Worm (Caenorhabditis elegans): ENCODE measurements around the gene unc-105.

unc-105 gene

DNA sequence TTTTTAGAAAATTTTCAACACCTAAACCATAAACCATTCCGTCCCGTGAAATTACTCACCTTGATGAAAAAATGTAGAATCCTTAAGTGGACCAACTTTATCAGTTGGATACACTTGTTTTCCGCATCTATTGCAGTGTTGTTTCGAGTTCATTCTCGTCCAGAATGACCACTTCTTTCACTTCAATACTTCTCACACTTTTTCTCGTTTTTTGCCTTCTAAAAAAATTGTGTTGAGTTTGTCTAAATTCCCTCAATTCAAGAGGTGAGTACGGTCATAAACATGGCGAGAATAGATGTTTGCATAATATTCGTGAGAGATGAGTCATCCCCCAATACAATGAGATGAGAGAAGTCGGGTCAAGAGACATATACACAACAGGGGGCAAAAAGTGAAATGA is 23.7 kb upstream of the unc-105 start, which contains the start of gene ltd-1:
TSS of gene ltd-1 (minus strand) at position 218 of the 400 bp plus-strand sequence.
- TF ChIP-seq ceh-45 (GFP tag; IDR thresholded peaks at IDR 0.05) = no peak
- no peak for TF ChIP-seq C38D4.7 (GFP tag; optimal IDR thresholded peaks at IDR 0.05)
- TF ChIP-seq ceh-31 (tag; optimal IDR thresholded peaks at IDR 0.05) = no peak

DNA sequence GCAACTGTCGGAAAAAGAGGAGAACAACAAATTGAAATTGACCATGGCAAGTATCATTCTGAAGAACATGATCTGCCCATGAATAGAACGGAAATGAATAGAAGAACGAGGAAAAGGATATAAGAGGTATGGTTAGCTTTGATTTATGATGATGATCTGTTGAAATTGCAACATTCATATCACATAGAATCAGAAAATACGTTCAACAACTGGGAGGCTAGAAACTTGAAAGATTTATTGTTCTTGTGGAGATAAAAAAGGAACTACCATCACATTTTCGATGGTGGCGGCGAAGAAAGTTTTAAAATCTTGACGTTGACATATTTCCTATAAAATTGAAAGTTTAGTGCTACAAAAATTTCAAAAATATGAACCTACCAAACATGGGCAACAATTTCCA is 23.0 kb upstream of the unc-105 start:
- TF ChIP-seq ttx-3 (tag; optimal IDR thresholded peaks at IDR 0.05) = no peak
- no peak for TF ChIP-seq ahr-1 (tag; optimal IDR thresholded peaks at IDR 0.05)
- TF ChIP-seq sox-2 (GFP tag; IDR thresholded peaks at IDR 0.05) = no peak
- TF ChIP-seq fkh-6 (tag; optimal IDR thresholded peaks at IDR 0.05) = no peak
- TF ChIP-seq sox-4 (tag; optimal IDR thresholded peaks at IDR 0.05) = no peak
- no peak for TF ChIP-seq zip-5 (tag; optimal IDR thresholded peaks at IDR 0.05)
- TF ChIP-seq ceh-34 (tag; optimal IDR thresholded peaks at IDR 0.05) = no peak
- no peak for TF ChIP-seq ceh-18 (tag; optimal IDR thresholded peaks at IDR 0.05)

DNA sequence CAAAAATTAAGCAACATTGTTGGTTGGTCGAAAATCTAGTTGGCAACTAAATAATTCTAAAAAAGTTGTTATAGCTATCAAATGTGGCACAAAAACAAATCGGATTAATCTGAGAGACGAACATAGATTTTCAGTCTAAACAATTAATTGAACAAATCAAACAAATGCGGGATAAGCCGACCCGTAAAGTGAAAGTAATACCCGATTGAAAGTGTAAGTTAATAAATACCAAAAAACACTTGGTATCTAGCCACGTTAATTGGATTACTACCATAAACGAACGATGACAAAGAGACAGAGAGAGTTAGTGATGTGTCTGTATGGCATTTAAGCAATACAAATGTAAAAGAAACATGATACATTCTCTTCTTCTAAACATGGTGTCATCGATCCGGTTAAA is 22.3 kb upstream of the unc-105 start:
- TF ChIP-seq pros-1 (tag; optimal IDR thresholded peaks at IDR 0.05) = no peak
- no peak for TF ChIP-seq hlh-30 (tag; optimal IDR thresholded peaks at IDR 0.05; ENCODE audit: insufficient read depth)
- TF ChIP-seq pax-1 (tag; optimal IDR thresholded peaks at IDR 0.05) = no peak
- TF ChIP-seq rnt-1 (tag; optimal IDR thresholded peaks at IDR 0.05) = no peak
- TF ChIP-seq pqm-1 (tag; optimal IDR thresholded peaks at IDR 0.05) = no peak
- TF ChIP-seq zip-5 (tag; optimal IDR thresholded peaks at IDR 0.05) = no peak
- no peak for TF ChIP-seq ref-2 (tag; optimal IDR thresholded peaks at IDR 0.05)
- no peak for TF ChIP-seq nfya-1 (tag; optimal IDR thresholded peaks at IDR 0.05)
- no peak for TF ChIP-seq pag-3 (tag; optimal IDR thresholded peaks at IDR 0.05; ENCODE audit: borderline replicate concordance)
- TF ChIP-seq fkh-6 (tag; optimal IDR thresholded peaks at IDR 0.05) = no peak
- no peak for TF ChIP-seq ceh-9 (tag; optimal IDR thresholded peaks at IDR 0.05)
- TF ChIP-seq Y22D7AL.16 (tag; optimal IDR thresholded peaks at IDR 0.05) = no peak
- no peak for TF ChIP-seq ceh-30 (tag; optimal IDR thresholded peaks at IDR 0.05)
- TF ChIP-seq ceh-24 (tag; optimal IDR thresholded peaks at IDR 0.05) = no peak

DNA sequence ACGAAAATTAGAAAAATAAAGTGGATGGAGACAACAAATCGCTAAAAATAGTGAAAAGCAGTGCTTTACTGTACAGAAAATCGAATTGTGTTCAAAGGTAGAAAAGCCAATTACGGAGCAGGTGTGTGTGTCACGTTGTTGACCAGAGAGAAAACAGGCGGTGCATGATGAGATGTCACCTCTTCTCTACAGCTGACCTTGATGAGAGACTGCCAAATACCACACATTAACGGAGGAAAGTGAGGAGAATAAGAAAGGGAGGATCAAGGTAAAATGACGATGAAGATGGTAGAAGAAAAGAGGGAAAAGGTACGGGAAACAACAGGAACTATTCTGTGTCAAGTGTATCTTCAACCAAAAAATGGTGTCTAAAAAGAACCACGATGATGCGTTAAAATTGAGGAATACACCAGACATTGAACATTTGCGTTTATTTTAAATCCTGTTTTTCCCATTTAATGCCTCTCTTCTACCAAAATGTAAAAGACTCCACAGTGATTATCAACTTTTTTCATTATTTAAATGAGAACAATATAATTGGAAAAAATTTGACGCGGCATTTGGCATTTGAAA is 17.0 kb upstream of the unc-105 start:
- TF ChIP-seq hlh-30 (tag; optimal IDR thresholded peaks at IDR 0.05; ENCODE audit: insufficient read depth) = peak; percentile 40
- TF ChIP-seq Y22D7AL.16 (tag; optimal IDR thresholded peaks at IDR 0.05) = no peak
- no peak for TF ChIP-seq dmd-4 (tag; optimal IDR thresholded peaks at IDR 0.05; ENCODE audit: borderline replicate concordance)
- TF ChIP-seq odd-2 (tag; optimal IDR thresholded peaks at IDR 0.05) = no peak

DNA sequence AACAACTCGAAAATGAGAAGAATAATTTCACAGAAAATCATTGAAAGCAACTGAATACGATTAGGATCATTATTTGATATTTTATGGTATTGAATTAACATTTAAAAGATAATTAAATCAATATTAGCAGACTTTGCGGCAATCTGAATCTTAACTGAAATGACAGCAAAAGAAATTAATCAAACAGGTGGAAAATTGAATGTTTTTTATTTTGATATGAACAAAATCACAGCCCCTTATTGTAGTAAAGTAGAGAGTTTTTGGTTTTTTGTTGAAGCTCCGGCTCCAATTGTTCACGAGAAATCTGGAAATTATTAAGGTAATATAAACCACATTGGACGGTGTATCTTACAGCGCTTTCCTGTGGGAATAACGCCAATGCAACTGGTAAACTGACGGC is 14.2 kb upstream of the unc-105 start, which contains the start of gene sre-2:
TSS of gene sre-2 (minus strand) at position 101 of the 400 bp plus-strand sequence.
- TF ChIP-seq pat-9 (tag; optimal IDR thresholded peaks at IDR 0.05) (no peak), ceh-18 (tag; optimal IDR thresholded peaks at IDR 0.05) (no peak), ceh-48 (tag; optimal IDR thresholded peaks at IDR 0.05) (no peak), mec-3 (tag; optimal IDR thresholded peaks at IDR 0.05; ENCODE audit: borderline replicate concordance) (no peak), C38D4.7 (GFP tag; optimal IDR thresholded peaks at IDR 0.05) (no peak)

DNA sequence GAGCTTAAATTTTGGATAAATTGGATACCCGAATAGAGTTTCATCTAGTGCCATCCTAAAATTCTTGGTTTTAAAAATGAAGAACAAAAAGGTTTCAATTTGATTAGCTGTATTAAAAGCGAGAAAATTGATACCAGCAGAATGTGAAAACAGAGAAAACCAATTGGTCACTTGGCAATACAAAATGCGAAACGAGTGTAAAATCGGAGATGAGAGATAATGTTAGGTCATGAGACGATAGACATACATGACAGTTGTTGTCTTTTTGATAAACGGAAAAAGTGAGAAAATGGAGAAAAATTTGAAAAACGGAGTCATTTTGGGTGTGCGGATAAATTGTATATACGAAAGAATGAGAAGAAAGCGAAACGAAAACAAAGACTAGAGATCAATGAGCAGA is 11.3 kb upstream of the unc-105 start, which contains the start of gene sfxn-5:
TSS of gene sfxn-5 (minus strand) at position 55 of the 400 bp plus-strand sequence.
- TF ChIP-seq F13H6.1 (tag; optimal IDR thresholded peaks at IDR 0.05) = no peak
- peak; percentile 35 for TF ChIP-seq unc-55 (GFP tag; optimal IDR thresholded peaks at IDR 0.05)
- peak; percentile 50 for TF ChIP-seq ceh-18 (tag; optimal IDR thresholded peaks at IDR 0.05)

Data from whole organism, late embryonic.